Worm (Caenorhabditis elegans) whole organism, L2 larva: Measurements from ENCODE around the gene F21D5.3.

Experiments
- C34F6.9 ChIP-seq: fragments of 150-350 bp; optimal IDR thresholded peaks from 2 replicates; lab custom pipeline; 2014; ENCODE audit warnings: missing biosample characterization, missing genetic modification characterization
- F13H6.1 ChIP-seq: sonication (generic microtip); optimal IDR thresholded peaks from 2 replicates; lab custom pipeline; 2016; ENCODE audit warnings: missing genetic modification characterization, missing compliant biosample characterization
- R02D3.7 ChIP-seq: fragments of 150-350 bp; optimal IDR thresholded peaks from 2 replicates; lab custom pipeline; 2014; ENCODE audit warnings: missing biosample characterization, missing genetic modification characterization
- Y55F3AM.14 ChIP-seq: fragments of 200-800 bp; sonication (Bioruptor generic); optimal IDR thresholded peaks from 2 replicates; lab custom pipeline; 2018; ENCODE audit warnings: mild to moderate bottlenecking, missing genetic modification characterization, missing compliant biosample characterization
- ZK546.5 ChIP-seq: sonication (generic microtip); optimal IDR thresholded peaks from 2 replicates; lab custom pipeline; 2017; ENCODE audit warnings: missing biosample characterization, missing genetic modification characterization
- alr-1 ChIP-seq: fragments of 150-350 bp; optimal IDR thresholded peaks from 2 replicates; lab custom pipeline; 2014; ENCODE audit warnings: missing biosample characterization, missing genetic modification characterization
- aly-2 ChIP-seq: fragments of 150-350 bp; optimal IDR thresholded peaks from 2 replicates; lab custom pipeline; 2014; ENCODE audit warnings: missing biosample characterization, missing genetic modification characterization
- ama-1 ChIP-seq: fragments of 150-350 bp; optimal IDR thresholded peaks from 2 replicates; lab custom pipeline; 2018; ENCODE audit warnings: inconsistent platforms
- blmp-1 ChIP-seq: sonication (generic microtip); optimal IDR thresholded peaks from 2 replicates; lab custom pipeline; 2017; ENCODE audit warnings: missing genetic modification characterization, mild to moderate bottlenecking, missing compliant biosample characterization, antibody characterized with exemption, moderate library complexity; ENCODE audit not compliant: insufficient read depth
- ceh-16 ChIP-seq: fragments of 150-350 bp; optimal IDR thresholded peaks from 2 replicates; lab custom pipeline; 2014; ENCODE audit warnings: missing biosample characterization, missing genetic modification characterization
- ceh-82 ChIP-seq: fragments of 150-350 bp; optimal IDR thresholded peaks from 2 replicates; lab custom pipeline; 2014; ENCODE audit warnings: missing biosample characterization, missing genetic modification characterization
- crh-2 ChIP-seq: sonication (generic microtip); optimal IDR thresholded peaks from 2 replicates; lab custom pipeline; 2017; ENCODE audit warnings: missing biosample characterization, missing genetic modification characterization
- dmd-4 ChIP-seq: sonication (generic microtip); optimal IDR thresholded peaks from 2 replicates; lab custom pipeline; 2017; ENCODE audit warnings: missing biosample characterization, missing genetic modification characterization
- egl-27 ChIP-seq: sonication (generic microtip); optimal IDR thresholded peaks from 3 replicates; lab custom pipeline; 2017; ENCODE audit warnings: missing biosample characterization, missing genetic modification reagents, missing genetic modification characterization
- elt-1 ChIP-seq: fragments of 150-350 bp; optimal IDR thresholded peaks from 2 replicates; lab custom pipeline; 2014; ENCODE audit warnings: missing biosample characterization, missing genetic modification characterization
- elt-3 ChIP-seq: sonication (generic microtip); optimal IDR thresholded peaks from 2 replicates; lab custom pipeline; 2017; ENCODE audit warnings: missing biosample characterization, missing genetic modification characterization
- fos-1 ChIP-seq: fragments of 150-350 bp; optimal IDR thresholded peaks from 2 replicates; lab custom pipeline; 2014; ENCODE audit warnings: missing biosample characterization, missing genetic modification characterization
- gmeb-1 ChIP-seq: fragments of 150-350 bp; optimal IDR thresholded peaks from 2 replicates; lab custom pipeline; 2014; ENCODE audit warnings: missing biosample characterization, missing genetic modification characterization
- lin-11 ChIP-seq: fragments of 150-350 bp; sonication (generic microtip); optimal IDR thresholded peaks from 2 replicates; lab custom pipeline; 2014; ENCODE audit warnings: missing biosample characterization, missing genetic modification characterization, inconsistent platforms, mixed read lengths
- lin-13 ChIP-seq: fragments of 150-350 bp; optimal IDR thresholded peaks from 2 replicates; lab custom pipeline; 2014; ENCODE audit warnings: missing biosample characterization, missing genetic modification reagents, missing genetic modification characterization
- lin-39 ChIP-seq: fragments of 150-350 bp; optimal IDR thresholded peaks from 2 replicates; lab custom pipeline; 2014; ENCODE audit warnings: missing biosample characterization, missing genetic modification reagents, missing genetic modification characterization
- lsy-2 ChIP-seq, 2 experiments: fragments of 150-350 bp in 1 of 2; sonication (generic microtip) in 1 of 2; optimal IDR thresholded peaks; 2 replicates each; lab custom pipeline; 2014 to 2017; ENCODE audit warnings: missing biosample characterization in 2 of 2, missing genetic modification characterization in 2 of 2
- mab-5 ChIP-seq: fragments of 150-350 bp; optimal IDR thresholded peaks from 2 replicates; lab custom pipeline; 2014; ENCODE audit warnings: missing biosample characterization, missing genetic modification characterization
- mbf-1 ChIP-seq: sonication (generic microtip); optimal IDR thresholded peaks from 2 replicates; lab custom pipeline; 2017; ENCODE audit warnings: missing biosample characterization, missing genetic modification characterization
- mdl-1 ChIP-seq, 2 experiments: fragments of 150-350 bp in 1 of 2; sonication (generic microtip) in 1 of 2; optimal IDR thresholded peaks; 2 replicates each; lab custom pipeline; 2017; ENCODE audit warnings: missing biosample characterization in 2 of 2, missing genetic modification characterization in 2 of 2
- nhr-10 ChIP-seq: sonication (generic microtip); optimal IDR thresholded peaks from 2 replicates; lab custom pipeline; 2017; ENCODE audit warnings: missing biosample characterization, missing genetic modification characterization
- nhr-11 ChIP-seq: fragments of 150-350 bp; optimal IDR thresholded peaks from 2 replicates; lab custom pipeline; 2014; ENCODE audit warnings: missing biosample characterization, missing genetic modification characterization
- nhr-12 ChIP-seq: fragments of 150-350 bp; optimal IDR thresholded peaks from 2 replicates; lab custom pipeline; 2014; ENCODE audit warnings: missing biosample characterization, missing genetic modification characterization
- nhr-23 ChIP-seq: fragments of 150-350 bp; optimal IDR thresholded peaks from 2 replicates; lab custom pipeline; 2014; ENCODE audit warnings: missing biosample characterization, missing genetic modification reagents, missing genetic modification characterization
- nhr-237 ChIP-seq: fragments of 150-350 bp; optimal IDR thresholded peaks from 2 replicates; lab custom pipeline; 2014; ENCODE audit warnings: missing biosample characterization, missing genetic modification characterization
- nhr-25 ChIP-seq: fragments of 150-350 bp; sonication (generic microtip); optimal IDR thresholded peaks from 3 replicates; lab custom pipeline; 2014; ENCODE audit warnings: missing biosample characterization, missing genetic modification characterization
- nhr-6 ChIP-seq: fragments of 150-350 bp; optimal IDR thresholded peaks from 2 replicates; lab custom pipeline; 2014; ENCODE audit warnings: missing biosample characterization, missing genetic modification characterization
- nhr-77 ChIP-seq: fragments of 150-350 bp; optimal IDR thresholded peaks from 2 replicates; lab custom pipeline; 2014; ENCODE audit warnings: missing biosample characterization, missing genetic modification characterization
- peb-1 ChIP-seq: fragments of 150-350 bp; optimal IDR thresholded peaks from 2 replicates; lab custom pipeline; 2014; ENCODE audit warnings: missing biosample characterization, missing genetic modification characterization
- sem-4 ChIP-seq: fragments of 150-350 bp; optimal IDR thresholded peaks from 2 replicates; lab custom pipeline; 2014; ENCODE audit warnings: missing biosample characterization, missing genetic modification reagents, missing genetic modification characterization
- sma-3 ChIP-seq: sonication (generic microtip); optimal IDR thresholded peaks from 2 replicates; lab custom pipeline; 2016; ENCODE audit warnings: missing genetic modification reagents, missing genetic modification characterization, missing compliant biosample characterization
- sma-9 ChIP-seq, 2 experiments: fragments of 150-350 bp in 1 of 2; sonication (generic microtip) in 1 of 2; optimal IDR thresholded peaks; 2 replicates each; lab custom pipeline; 2014 to 2016; ENCODE audit warnings: missing genetic modification characterization in 2 of 2, mild to moderate bottlenecking in 1 of 2, missing biosample characterization in 1 of 2, missing compliant biosample characterization in 1 of 2, missing genetic modification reagents in 1 of 2, moderate library complexity in 1 of 2
- snpc-4 ChIP-seq: fragments of 150-350 bp; optimal IDR thresholded peaks from 2 replicates; lab custom pipeline; 2014; ENCODE audit warnings: missing biosample characterization, missing genetic modification characterization
- unc-39 ChIP-seq: fragments of 150-350 bp; optimal IDR thresholded peaks from 2 replicates; lab custom pipeline; 2014; ENCODE audit warnings: missing biosample characterization, missing genetic modification characterization
- unc-55 ChIP-seq: fragments of 150-350 bp; sonication (generic microtip); optimal IDR thresholded peaks from 3 replicates; lab custom pipeline; 2014; ENCODE audit warnings: missing biosample characterization, missing genetic modification reagents, missing genetic modification characterization
- unc-62 ChIP-seq: fragments of 150-350 bp; optimal IDR thresholded peaks from 2 replicates; lab custom pipeline; 2014; ENCODE audit warnings: missing biosample characterization, missing genetic modification reagents, missing genetic modification characterization
- zag-1 ChIP-seq: fragments of 150-350 bp; optimal IDR thresholded peaks from 2 replicates; lab custom pipeline; 2014; ENCODE audit warnings: missing biosample characterization, missing genetic modification characterization
- ztf-1 ChIP-seq: fragments of 200-800 bp; sonication (Bioruptor generic); conservative IDR thresholded peaks from 2 replicates; pipeline ENCODE4 v1.3.6; 2022; ENCODE audit warnings: missing genetic modification characterization, missing compliant biosample characterization
- ztf-11 ChIP-seq: sonication (generic microtip); optimal IDR thresholded peaks from 2 replicates; lab custom pipeline; 2017; ENCODE audit warnings: missing biosample characterization, missing genetic modification characterization
- ztf-4 ChIP-seq: fragments of 150-350 bp; optimal IDR thresholded peaks from 2 replicates; lab custom pipeline; 2014; ENCODE audit warnings: missing biosample characterization, missing genetic modification characterization

F21D5.3 gene

DNA sequence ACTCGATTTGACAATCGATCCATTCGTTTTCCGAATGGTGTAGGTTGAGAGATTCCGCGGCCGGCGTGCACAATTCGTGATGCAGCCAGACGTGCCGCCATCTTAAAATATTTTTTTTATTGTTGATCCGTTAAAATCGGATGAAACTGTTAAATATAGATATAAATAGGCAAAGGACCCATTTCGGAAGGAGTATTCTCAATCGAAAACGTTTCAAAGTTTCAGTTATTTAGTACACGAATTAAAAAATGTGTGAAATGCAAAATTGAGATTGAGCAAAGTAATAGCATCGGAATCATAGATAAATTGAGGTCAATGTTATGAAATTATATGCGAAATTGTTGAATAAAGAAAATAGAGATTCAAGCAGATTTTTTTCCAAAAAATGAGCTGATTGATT, 9.3 kb downstream of the F21D5.3 start, which contains the start of gene mrps-33:
Gene mrps-33, minus strand, starts transcription at position 101 of the 400 bp plus-strand sequence.
- TF ChIP-seq ztf-11 (tag; lab: Kevin White, UChicago) (no peak), lin-11 (tag; lab: Kevin White, UChicago) (no peak), blmp-1 (no peak), gmeb-1 (no peak), nhr-77 (no peak), peb-1 (no peak), sma-9 (GFP tag; optimal IDR thresholded peaks at IDR 0.05; lab: Kevin White, UChicago) (no peak), sma-9 (tag; optimal IDR thresholded peaks at IDR 0.05; lab: Kevin White, UChicago) (no peak), ceh-82 (tag; lab: Kevin White, UChicago) (no peak)

DNA sequence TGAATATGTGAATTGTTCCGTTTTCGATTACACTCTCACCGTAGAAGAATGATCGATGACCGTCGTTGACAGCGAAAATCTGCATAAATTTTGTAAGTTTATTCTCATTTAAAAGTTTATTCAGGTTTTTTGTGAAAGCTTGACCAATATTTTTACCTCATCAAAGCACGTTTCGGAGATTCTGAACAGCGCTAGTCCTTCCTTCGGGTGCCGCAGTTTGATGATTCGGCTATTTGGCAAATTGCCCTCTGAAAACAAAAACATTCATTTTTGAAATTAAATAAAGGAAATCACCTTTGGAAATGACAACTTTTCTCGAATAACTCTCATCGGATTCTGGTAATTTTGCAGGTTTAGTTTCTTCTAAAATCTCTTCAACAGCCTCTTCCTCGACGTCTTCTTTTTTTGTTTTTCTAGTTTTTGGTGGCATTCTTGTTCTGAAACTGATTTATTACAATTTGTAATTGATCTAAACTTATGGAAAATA, 10.4 kb downstream of the F21D5.3 start, which contains the start of gene F21D5.6:
Gene F21D5.6, minus strand, starts transcription at position 437 of the 487 bp plus-strand sequence.
- TF ChIP-seq unc-55 (GFP tag; lab: Kevin White, UChicago) (no peak), lsy-2 (tag; optimal IDR thresholded peaks at IDR 0.05; lab: Kevin White, UChicago) (no peak), nhr-23 (tag; lab: Kevin White, UChicago) (no peak), R02D3.7 (tag; lab: Kevin White, UChicago) (no peak), aly-2 (tag; lab: Kevin White, UChicago) (no peak), fos-1 (tag; lab: Kevin White, UChicago) (no peak), nhr-12 (no peak), nhr-10 (tag; lab: Kevin White, UChicago) (no peak), unc-39 (tag; lab: Kevin White, UChicago) (no peak), lin-39 (tag; lab: Kevin White, UChicago) (no peak), ama-1 (no peak), nhr-11 (tag; lab: Kevin White, UChicago) (no peak), F13H6.1 (tag; lab: Kevin White, UChicago) (no peak), elt-1 (tag; lab: Kevin White, UChicago) (no peak), dmd-4 (tag; lab: Kevin White, UChicago) (no peak), nhr-77 (no peak), ceh-16 (no peak)

DNA sequence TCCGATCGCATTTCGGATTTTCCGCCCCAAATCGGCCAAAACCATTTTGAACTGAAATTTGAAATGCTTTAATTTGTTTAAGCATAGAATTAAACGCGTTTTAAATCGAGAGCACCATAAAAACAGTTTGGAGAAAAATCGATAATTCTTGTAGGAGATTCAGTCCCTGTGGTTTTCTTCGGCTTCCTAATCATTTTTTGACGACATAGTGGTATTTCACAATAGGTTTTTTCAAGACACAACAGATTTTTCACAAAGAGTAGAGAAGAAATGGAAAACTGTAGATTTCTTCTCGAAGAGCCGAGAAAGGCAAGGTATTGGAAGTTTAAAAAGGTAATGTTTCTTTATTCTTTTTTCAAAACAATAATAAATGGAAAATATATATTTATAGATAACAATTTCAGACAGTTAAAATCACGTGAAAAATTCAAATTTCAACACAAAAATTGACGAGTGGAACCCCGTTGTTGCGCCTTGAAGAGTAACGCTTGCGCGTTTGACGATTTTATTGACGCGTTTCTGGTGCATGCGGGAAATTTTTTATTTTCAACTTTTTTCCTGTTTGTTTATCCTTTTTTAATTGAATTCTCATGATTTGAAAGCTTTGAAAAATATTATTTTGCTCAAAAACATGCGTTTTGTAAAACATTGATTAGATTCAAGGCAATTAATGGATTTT, 13.2 kb downstream of the F21D5.3 start, which contains the start of gene F21D5.7:
Gene F21D5.7, minus strand, starts transcription at position 51 of the 679 bp plus-strand sequence.
- TF ChIP-seq sem-4 (tag; lab: Kevin White, UChicago) (peak; percentile 37), Y55F3AM.14 (no peak), mdl-1 (tag; optimal IDR thresholded peaks at IDR 0.05; lab: Kevin White, UChicago) (peak in 1 of 2 experiments; percentile 31), elt-1 (tag; lab: Kevin White, UChicago) (no peak), F13H6.1 (tag; lab: Kevin White, UChicago) (no peak), ZK546.5 (tag; lab: Kevin White, UChicago) (peak; percentile 3), unc-62 (GFP tag; lab: Kevin White, UChicago) (no peak), blmp-1 (peak; percentile 43), ztf-4 (peak; percentile 52), ceh-16 (no peak), mbf-1 (no peak), C34F6.9 (tag; lab: Kevin White, UChicago) (peak; percentile 89), crh-2 (tag; lab: Kevin White, UChicago) (peak; percentile 91), nhr-25 (tag; lab: Kevin White, UChicago) (no peak), peb-1 (no peak), mab-5 (tag; lab: Kevin White, UChicago) (peak; percentile 31), lsy-2 (tag; optimal IDR thresholded peaks at IDR 0.05; lab: Kevin White, UChicago) (peak; percentile 68 to 89), nhr-237 (no peak), nhr-6 (peak; percentile 35), ztf-11 (tag; lab: Kevin White, UChicago) (no peak), lin-39 (tag; lab: Kevin White, UChicago) (no peak), sma-9 (GFP tag; optimal IDR thresholded peaks at IDR 0.05; lab: Kevin White, UChicago) (peak; percentile 84), sma-9 (tag; optimal IDR thresholded peaks at IDR 0.05; lab: Kevin White, UChicago) (no peak), unc-39 (tag; lab: Kevin White, UChicago) (no peak), nhr-77 (no peak), sma-3 (GFP tag; lab: Kevin White, UChicago) (no peak), ama-1 (no peak), alr-1 (tag; lab: Kevin White, UChicago) (no peak), lin-13 (GFP tag; lab: Kevin White, UChicago) (peak; percentile 67), dmd-4 (tag; lab: Kevin White, UChicago) (peak; percentile 26), fos-1 (tag; lab: Kevin White, UChicago) (peak; percentile 55), unc-55 (GFP tag; lab: Kevin White, UChicago) (peak; percentile 85), gmeb-1 (peak; percentile 89), ztf-1 (no peak), egl-27 (tag; lab: Kevin White, UChicago) (peak; percentile 11), lin-11 (tag; lab: Kevin White, UChicago) (peak; percentile 55), snpc-4 (tag; lab: Kevin White, UChicago) (peak; percentile 31), R02D3.7 (tag; lab: Kevin White, UChicago) (no peak), elt-3 (no peak), nhr-10 (tag; lab: Kevin White, UChicago) (no peak), aly-2 (tag; lab: Kevin White, UChicago) (no peak), zag-1 (tag; lab: Kevin White, UChicago) (no peak)
